Worm (Caenorhabditis elegans) whole organism, mixed stage, embryonic: ENCODE measurements around the gene M03A1.8.

Experiments
- M03D4.4 ChIP-seq: sonication (generic microtip); optimal IDR thresholded peaks from 2 replicates; lab custom pipeline; 2017; ENCODE audit warnings: mild to moderate bottlenecking, missing genetic modification characterization, missing compliant biosample characterization
- bed-3 ChIP-seq: fragments of 200-800 bp; sonication (Bioruptor generic); optimal IDR thresholded peaks from 3 replicates; lab custom pipeline; 2018; ENCODE audit warnings: mild to moderate bottlenecking, missing genetic modification characterization, moderate library complexity, missing compliant biosample characterization
- blmp-1 ChIP-seq: fragments of 150-350 bp; optimal IDR thresholded peaks from 2 replicates; lab custom pipeline; 2014; ENCODE audit warnings: missing biosample characterization, missing genetic modification characterization
- ceh-39 ChIP-seq: fragments of 150-350 bp; optimal IDR thresholded peaks from 2 replicates; lab custom pipeline; 2014; ENCODE audit warnings: missing biosample characterization, missing genetic modification characterization
- ceh-43 ChIP-seq: fragments of 200-800 bp; sonication (Bioruptor generic); optimal IDR thresholded peaks from 2 replicates; lab custom pipeline; 2018; ENCODE audit warnings: mild to moderate bottlenecking, missing genetic modification characterization, moderate library complexity, missing compliant biosample characterization
- ceh-83 ChIP-seq: fragments of 200-800 bp; sonication (Bioruptor generic); optimal IDR thresholded peaks from 2 replicates; lab custom pipeline; 2018; ENCODE audit warnings: mild to moderate bottlenecking, missing genetic modification characterization, missing compliant biosample characterization
- ces-1 ChIP-seq: fragments of 150-350 bp; optimal IDR thresholded peaks from 2 replicates; lab custom pipeline; 2014; ENCODE audit warnings: missing biosample characterization, missing genetic modification reagents, missing genetic modification characterization
- cnd-1 ChIP-seq: fragments of 200-800 bp; sonication (Bioruptor generic); optimal IDR thresholded peaks from 2 replicates; lab custom pipeline; 2018; ENCODE audit warnings: mild to moderate bottlenecking, missing genetic modification characterization, missing compliant biosample characterization
- drap-1 ChIP-seq: fragments of 200-800 bp; sonication (Bioruptor generic); optimal IDR thresholded peaks from 3 replicates; lab custom pipeline; 2018; ENCODE audit warnings: mild to moderate bottlenecking, missing genetic modification characterization, missing compliant biosample characterization
- elt-1 ChIP-seq: sonication (generic microtip); optimal IDR thresholded peaks from 2 replicates; lab custom pipeline; 2017; ENCODE audit warnings: missing genetic modification characterization, mild to moderate bottlenecking, missing compliant biosample characterization, antibody characterized with exemption, moderate library complexity, borderline replicate concordance; ENCODE audit not compliant: insufficient read depth
- elt-3 ChIP-seq: fragments of 150-350 bp; optimal IDR thresholded peaks from 2 replicates; lab custom pipeline; 2014; ENCODE audit warnings: missing biosample characterization, missing genetic modification characterization
- flh-1 ChIP-seq: fragments of 200-800 bp; sonication (Bioruptor generic); optimal IDR thresholded peaks from 2 replicates; lab custom pipeline; 2018; ENCODE audit warnings: mild to moderate bottlenecking, missing genetic modification characterization, moderate library complexity, missing compliant biosample characterization
- ham-2 ChIP-seq: fragments of 200-800 bp; sonication (Bioruptor generic); optimal IDR thresholded peaks from 2 replicates; lab custom pipeline; 2018; ENCODE audit warnings: mild to moderate bottlenecking, missing genetic modification characterization, missing compliant biosample characterization
- hlh-1 ChIP-seq: fragments of 150-350 bp; optimal IDR thresholded peaks from 2 replicates; lab custom pipeline; 2014; ENCODE audit warnings: missing biosample characterization, missing genetic modification reagents, missing genetic modification characterization
- lin-13 ChIP-seq: fragments of 150-350 bp; optimal IDR thresholded peaks from 2 replicates; lab custom pipeline; 2014; ENCODE audit warnings: missing biosample characterization, missing genetic modification characterization
- lin-32 ChIP-seq: fragments of 200-800 bp; sonication (Bioruptor generic); optimal IDR thresholded peaks from 2 replicates; lab custom pipeline; 2018; ENCODE audit warnings: mild to moderate bottlenecking, missing genetic modification characterization, missing compliant biosample characterization
- lsy-2 ChIP-seq: fragments of 150-350 bp; optimal IDR thresholded peaks from 2 replicates; lab custom pipeline; 2014; ENCODE audit warnings: missing biosample characterization, missing genetic modification characterization
- mab-5 ChIP-seq: fragments of 150-350 bp; optimal IDR thresholded peaks from 2 replicates; lab custom pipeline; 2014; ENCODE audit warnings: missing biosample characterization, missing genetic modification characterization
- mls-2 ChIP-seq: sonication (generic microtip); optimal IDR thresholded peaks from 2 replicates; lab custom pipeline; 2016; ENCODE audit warnings: mild to moderate bottlenecking, missing genetic modification characterization, moderate library complexity, missing compliant biosample characterization
- nhr-12 ChIP-seq: fragments of 150-350 bp; optimal IDR thresholded peaks from 2 replicates; lab custom pipeline; 2014; ENCODE audit warnings: missing biosample characterization, missing genetic modification characterization
- nhr-2 ChIP-seq: fragments of 150-350 bp; optimal IDR thresholded peaks from 2 replicates; lab custom pipeline; 2014; ENCODE audit warnings: missing biosample characterization, missing genetic modification characterization
- nhr-237 ChIP-seq: fragments of 150-350 bp; optimal IDR thresholded peaks from 2 replicates; lab custom pipeline; 2014; ENCODE audit warnings: missing biosample characterization, missing genetic modification characterization
- nhr-28 ChIP-seq: fragments of 150-350 bp; optimal IDR thresholded peaks from 2 replicates; lab custom pipeline; 2014; ENCODE audit warnings: missing biosample characterization, missing genetic modification characterization
- nhr-76 ChIP-seq: sonication (generic microtip); optimal IDR thresholded peaks from 2 replicates; lab custom pipeline; 2017; ENCODE audit warnings: missing biosample characterization, missing genetic modification characterization
- sem-2 ChIP-seq: fragments of 200-800 bp; sonication (Bioruptor generic); optimal IDR thresholded peaks from 2 replicates; lab custom pipeline; 2018; ENCODE audit warnings: mild to moderate bottlenecking, missing genetic modification characterization, missing compliant biosample characterization
- snpc-4 ChIP-seq: fragments of 150-350 bp; optimal IDR thresholded peaks from 2 replicates; lab custom pipeline; 2014; ENCODE audit warnings: missing biosample characterization, missing genetic modification characterization
- sptf-1 ChIP-seq: sonication (generic microtip); optimal IDR thresholded peaks from 2 replicates; lab custom pipeline; 2017; ENCODE audit warnings: mild to moderate bottlenecking, missing genetic modification characterization, moderate library complexity, missing compliant biosample characterization
- unc-39 ChIP-seq: fragments of 150-350 bp; optimal IDR thresholded peaks from 2 replicates; lab custom pipeline; 2014; ENCODE audit warnings: missing biosample characterization, missing genetic modification characterization
- zip-8 ChIP-seq: fragments of 150-350 bp; optimal IDR thresholded peaks from 2 replicates; lab custom pipeline; 2014; ENCODE audit warnings: missing biosample characterization, missing genetic modification characterization
- ztf-11 ChIP-seq: fragments of 150-350 bp; optimal IDR thresholded peaks from 2 replicates; lab custom pipeline; 2014; ENCODE audit warnings: missing biosample characterization, missing genetic modification characterization

M03A1.8 gene

DNA sequence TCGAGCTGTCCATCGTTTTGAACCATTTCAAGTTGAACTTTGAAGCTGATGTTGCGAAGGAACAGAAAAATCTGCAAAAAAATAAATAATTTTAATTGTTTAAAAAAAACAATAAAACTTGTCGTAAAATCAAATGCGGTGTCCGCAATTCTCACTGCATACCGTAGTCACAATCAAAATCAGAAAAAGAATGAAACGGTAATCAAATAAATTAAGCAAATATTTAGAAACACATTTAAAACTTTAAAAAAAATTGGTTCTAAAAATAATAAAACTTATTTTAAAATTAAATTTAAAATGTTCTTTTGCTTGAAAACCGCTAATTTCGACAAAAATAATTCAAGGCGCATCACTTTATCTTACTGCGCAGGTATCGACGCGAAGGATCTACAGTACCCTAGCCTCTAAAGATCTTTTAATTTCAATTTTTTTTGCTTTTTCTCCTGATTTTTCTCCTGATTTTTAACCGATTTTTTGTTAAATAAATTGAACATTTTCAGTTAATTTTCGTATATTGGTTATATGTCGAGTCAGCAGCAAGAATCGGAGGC, 36.9 kb upstream of the M03A1.8 start, which contains the start of the genes B0304.4 and B0304.2:
Gene B0304.4 (minus strand): TSS at position 101 of the 551 bp plus-strand sequence.
Gene B0304.2 (plus strand): TSS at position 501 of the 551 bp plus-strand sequence.
- TF ChIP-seq nhr-28 (tag; lab: Kevin White, UChicago) (no peak), ceh-43 (GFP tag; lab: Kevin White, UChicago) (no peak), mls-2 (tag; lab: Kevin White, UChicago) (no peak), ceh-83 (GFP tag; lab: Kevin White, UChicago) (no peak), lsy-2 (no peak), bed-3 (GFP tag; lab: Kevin White, UChicago) (no peak), lin-32 (GFP tag; lab: Kevin White, UChicago) (no peak), sem-2 (no peak), ces-1 (GFP tag; lab: Kevin White, UChicago) (no peak), mab-5 (tag; lab: Kevin White, UChicago) (no peak), sptf-1 (tag; lab: Kevin White, UChicago) (no peak), hlh-1 (tag; lab: Kevin White, UChicago) (no peak), elt-1 (tag; lab: Kevin White, UChicago) (no peak), zip-8 (tag; lab: Kevin White, UChicago) (no peak), M03D4.4 (tag; lab: Kevin White, UChicago) (no peak), nhr-237 (tag; lab: Kevin White, UChicago) (no peak)

DNA sequence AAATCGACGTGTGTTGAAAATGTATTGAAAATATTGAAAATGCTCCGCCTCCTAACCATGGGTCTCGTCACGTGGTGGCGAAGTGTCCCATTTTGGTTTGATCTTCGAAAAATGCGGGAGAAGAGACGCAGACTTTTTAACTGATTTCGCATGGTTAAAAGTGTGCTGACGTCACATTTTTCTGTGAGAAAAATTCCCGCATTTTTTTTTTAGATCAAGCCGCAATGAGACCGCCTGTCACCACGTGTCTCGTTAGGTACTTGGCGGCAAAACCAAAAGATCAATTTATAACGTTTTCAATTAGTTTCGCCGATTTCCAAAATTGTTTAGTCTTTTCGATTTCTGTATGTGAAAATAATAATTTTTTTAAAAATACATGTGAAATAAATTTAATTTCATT, 35.0 kb upstream of the M03A1.8 start:
- TF ChIP-seq ces-1 (GFP tag; lab: Kevin White, UChicago) = no peak
- TF ChIP-seq sptf-1 (tag; lab: Kevin White, UChicago) = no peak
- TF ChIP-seq mls-2 (tag; lab: Kevin White, UChicago) = no peak
- no peak for TF ChIP-seq hlh-1 (tag; lab: Kevin White, UChicago)
- TF ChIP-seq ceh-43 (GFP tag; lab: Kevin White, UChicago) = no peak
- no peak for TF ChIP-seq ham-2 (GFP tag; lab: Kevin White, UChicago)
- no peak for TF ChIP-seq flh-1
- TF ChIP-seq, all 35 proteins: peak for 0

- TF ChIP-seq cnd-1 (tag; lab: Kevin White, UChicago) = no peak
- no peak for TF ChIP-seq hlh-1 (tag; lab: Kevin White, UChicago)
- no peak for TF ChIP-seq ztf-11 (tag; lab: Kevin White, UChicago)
- no peak for TF ChIP-seq mls-2 (tag; lab: Kevin White, UChicago)
- TF ChIP-seq zip-8 (tag; lab: Kevin White, UChicago) = no peak
- TF ChIP-seq elt-1 (tag; lab: Kevin White, UChicago) = no peak
- no peak for TF ChIP-seq elt-3 (tag; lab: Kevin White, UChicago)
- TF ChIP-seq ces-1 (GFP tag; lab: Kevin White, UChicago) = no peak
- TF ChIP-seq blmp-1 (tag; lab: Kevin White, UChicago) = no peak
- no peak for TF ChIP-seq ceh-39 (tag; lab: Kevin White, UChicago)
- TF ChIP-seq snpc-4 (tag; lab: Kevin White, UChicago) = no peak
- TF ChIP-seq drap-1 (GFP tag; lab: Kevin White, UChicago) = no peak
- TF ChIP-seq ceh-83 (GFP tag; lab: Kevin White, UChicago) = no peak
- TF ChIP-seq bed-3 (GFP tag; lab: Kevin White, UChicago) = no peak
- TF ChIP-seq lsy-2 = no peak
- TF ChIP-seq nhr-12 (tag; lab: Kevin White, UChicago) = no peak
- no peak for TF ChIP-seq nhr-2 (tag; lab: Kevin White, UChicago)
These were observed 32.3 kb upstream of the M03A1.8 start, which contains the start of gene sra-35 for ce11 chrII:4527800-4528199. sra-35 (minus strand) TSS chrII:4527900.

ce11 chrII:4531880-4532279, 28.3 kb upstream of the M03A1.8 start, which contains the start of gene sra-32:
sra-32 (minus strand) TSS chrII:4531980.
- TF ChIP-seq sem-2 (no peak), zip-8 (tag; lab: Kevin White, UChicago) (no peak), nhr-28 (tag; lab: Kevin White, UChicago) (no peak), lin-13 (no peak), elt-3 (tag; lab: Kevin White, UChicago) (no peak), nhr-237 (tag; lab: Kevin White, UChicago) (no peak)

DNA sequence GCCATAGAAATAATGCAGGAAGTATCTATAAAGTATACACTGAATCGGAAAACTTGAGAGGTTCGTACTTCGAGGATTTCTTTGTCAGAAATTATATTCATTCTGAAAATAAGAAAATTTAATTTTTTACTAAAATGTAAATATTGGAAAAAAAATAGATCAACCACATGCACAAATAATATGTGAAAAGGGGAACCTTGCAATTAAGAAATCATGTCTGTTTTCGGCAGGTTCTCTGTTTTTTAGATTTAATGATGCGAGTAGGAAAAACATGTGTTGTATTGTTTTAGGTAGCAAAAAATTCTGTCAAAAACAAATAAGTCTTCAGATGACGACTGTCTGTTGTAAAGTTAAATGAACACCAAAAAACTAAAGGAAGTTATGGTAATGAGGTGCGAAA, 23.0 kb upstream of the M03A1.8 start, which contains the start of gene sra-33:
Gene sra-33 (minus strand): TSS at position 101 of the 400 bp plus-strand sequence.
- TF ChIP-seq nhr-12 (tag; lab: Kevin White, UChicago) = no peak
- TF ChIP-seq nhr-76 = no peak
- no peak for TF ChIP-seq mls-2 (tag; lab: Kevin White, UChicago)
- no peak for TF ChIP-seq mab-5 (tag; lab: Kevin White, UChicago)
- no peak for TF ChIP-seq bed-3 (GFP tag; lab: Kevin White, UChicago)
- no peak for TF ChIP-seq sem-2
- no peak for TF ChIP-seq ceh-83 (GFP tag; lab: Kevin White, UChicago)
- no peak for TF ChIP-seq unc-39 (tag; lab: Kevin White, UChicago)
- no peak for TF ChIP-seq lin-32 (GFP tag; lab: Kevin White, UChicago)
- no peak for TF ChIP-seq lin-13
- TF ChIP-seq zip-8 (tag; lab: Kevin White, UChicago) = no peak
- no peak for TF ChIP-seq lsy-2
- TF ChIP-seq nhr-237 (tag; lab: Kevin White, UChicago) = no peak
